Worm (Caenorhabditis elegans) whole organism, young adult: ENCODE data around the gene C06E4.2.
"Not testable (repeated sequence)": the region's sequence is repeated elsewhere in the genome, so short reads cannot be mapped to it uniquely, and the experiment has no call there.

Experiments
- B0019.2 ChIP-seq: fragments of 200-800 bp; sonication (Bioruptor generic); conservative IDR thresholded peaks from 2 replicates; pipeline ENCODE4 v1.3.6; 2022; ENCODE audit warnings: missing genetic modification reagents, missing genetic modification characterization, missing compliant biosample characterization
- B0336.3 ChIP-seq: fragments of 200-800 bp; sonication (Bioruptor generic); IDR thresholded peaks from 2 replicates; pipeline ENCODE4 v1.3.6; 2022; ENCODE audit warnings: missing genetic modification characterization, missing compliant biosample characterization
- K11D2.4 ChIP-seq: fragments of 200-800 bp; sonication (Bioruptor generic); IDR thresholded peaks from 2 replicates; pipeline ENCODE4 v1.3.6; 2022; ENCODE audit warnings: missing genetic modification reagents, missing genetic modification characterization, missing compliant biosample characterization
- K12H6.12 ChIP-seq: fragments of 200-800 bp; sonication (Bioruptor generic); optimal IDR thresholded peaks from 2 replicates; lab custom pipeline; 2018; ENCODE audit warnings: mild to moderate bottlenecking, missing genetic modification characterization, missing compliant biosample characterization
- Y56A3A.18 ChIP-seq: fragments of 200-800 bp; sonication (Bioruptor generic); IDR thresholded peaks from 2 replicates; pipeline ENCODE4 v1.3.6; 2022; ENCODE audit warnings: missing genetic modification reagents, missing genetic modification characterization, missing compliant biosample characterization
- Y79H2A.3 ChIP-seq: fragments of 200-800 bp; sonication (Bioruptor generic); conservative IDR thresholded peaks from 2 replicates; pipeline ENCODE4 v1.3.6; 2022; ENCODE audit warnings: missing genetic modification reagents, missing genetic modification characterization, missing compliant biosample characterization
- ZK185.1 ChIP-seq: sonication (generic microtip); optimal IDR thresholded peaks from 2 replicates; lab custom pipeline; 2016; ENCODE audit warnings: mild to moderate bottlenecking, missing genetic modification characterization, missing compliant biosample characterization; ENCODE audit not compliant: poor library complexity, severe bottlenecking
- akir-1 ChIP-seq: fragments of 200-800 bp; sonication (Bioruptor generic); optimal IDR thresholded peaks from 2 replicates; lab custom pipeline; 2018; ENCODE audit warnings: mild to moderate bottlenecking, missing genetic modification characterization, moderate library complexity, missing compliant biosample characterization
- atf-7 ChIP-seq: sonication (generic microtip); optimal IDR thresholded peaks from 2 replicates; lab custom pipeline; 2017; ENCODE audit warnings: mild to moderate bottlenecking, missing genetic modification characterization, missing compliant biosample characterization
- attf-6 ChIP-seq: fragments of 200-800 bp; sonication (Bioruptor generic); IDR thresholded peaks from 2 replicates; pipeline ENCODE4 v1.3.6; 2022; ENCODE audit warnings: missing genetic modification reagents, missing genetic modification characterization, missing compliant biosample characterization
- bed-1 ChIP-seq: fragments of 200-800 bp; sonication (Bioruptor generic); IDR thresholded peaks from 2 replicates; pipeline ENCODE4 v1.3.6; 2022; ENCODE audit warnings: missing genetic modification reagents, missing genetic modification characterization, missing compliant biosample characterization
- ceh-100 ChIP-seq: fragments of 200-800 bp; sonication (Bioruptor generic); IDR thresholded peaks from 2 replicates; pipeline ENCODE4 v1.3.6; 2022; ENCODE audit warnings: missing genetic modification reagents, missing genetic modification characterization, missing compliant biosample characterization
- ceh-40 ChIP-seq: fragments of 200-800 bp; sonication (Bioruptor generic); IDR thresholded peaks from 2 replicates; pipeline ENCODE4 v1.3.6; 2022; ENCODE audit warnings: missing genetic modification characterization, missing compliant biosample characterization
- chd-7 ChIP-seq: sonication (generic microtip); optimal IDR thresholded peaks from 2 replicates; lab custom pipeline; 2016; ENCODE audit warnings: mild to moderate bottlenecking, missing genetic modification characterization, moderate library complexity, missing compliant biosample characterization
- dox-1 ChIP-seq: fragments of 200-800 bp; sonication (Bioruptor generic); IDR thresholded peaks from 2 replicates; pipeline ENCODE4 v1.3.6; 2022; ENCODE audit warnings: missing genetic modification reagents, missing genetic modification characterization, missing compliant biosample characterization
- dpl-1 ChIP-seq: fragments of 150-350 bp; optimal IDR thresholded peaks from 2 replicates; lab custom pipeline; 2014; ENCODE audit warnings: missing biosample characterization, missing genetic modification reagents, missing genetic modification characterization
- efl-1 ChIP-seq: fragments of 150-350 bp; optimal IDR thresholded peaks from 2 replicates; lab custom pipeline; 2014; ENCODE audit warnings: missing biosample characterization, missing genetic modification reagents, missing genetic modification characterization
- egrh-3 ChIP-seq: fragments of 200-800 bp; sonication (Bioruptor generic); IDR thresholded peaks from 2 replicates; pipeline ENCODE4 v1.3.6; 2022; ENCODE audit warnings: missing genetic modification reagents, missing genetic modification characterization, missing compliant biosample characterization
- him-1 ChIP-seq: sonication (generic microtip); optimal IDR thresholded peaks from 2 replicates; lab custom pipeline; 2016; ENCODE audit warnings: missing genotype, missing genetic modification reagents, missing genetic modification characterization, missing compliant biosample characterization
- hmg-20 ChIP-seq: fragments of 200-800 bp; sonication (Bioruptor generic); IDR thresholded peaks from 2 replicates; pipeline ENCODE4 v1.3.6; 2022; ENCODE audit warnings: missing genetic modification reagents, missing genetic modification characterization, missing compliant biosample characterization
- lag-1 ChIP-seq: fragments of 200-800 bp; sonication (Bioruptor generic); IDR thresholded peaks from 2 replicates; pipeline ENCODE4 v1.3.6; 2022; ENCODE audit warnings: missing genetic modification reagents, missing genetic modification characterization, missing compliant biosample characterization
- madf-3 ChIP-seq: fragments of 200-800 bp; sonication (Bioruptor generic); IDR thresholded peaks from 2 replicates; pipeline ENCODE4 v1.3.6; 2022; ENCODE audit warnings: missing genetic modification reagents, missing genetic modification characterization, missing compliant biosample characterization
- mcd-1 ChIP-seq: fragments of 200-800 bp; sonication (Bioruptor generic); IDR thresholded peaks from 2 replicates; pipeline ENCODE4 v1.3.6; 2022; ENCODE audit warnings: missing genetic modification reagents, missing genetic modification characterization, missing compliant biosample characterization
- nhr-179 ChIP-seq: sonication (generic microtip); optimal IDR thresholded peaks from 2 replicates; lab custom pipeline; 2016; ENCODE audit warnings: mild to moderate bottlenecking, missing genetic modification characterization, missing compliant biosample characterization
- pbrm-1 ChIP-seq: fragments of 200-800 bp; sonication (Bioruptor generic); IDR thresholded peaks from 2 replicates; pipeline ENCODE4 v1.3.6; 2022; ENCODE audit warnings: missing genetic modification reagents, missing genetic modification characterization, missing compliant biosample characterization
- snpc-1.1 ChIP-seq: sonication (generic microtip); optimal IDR thresholded peaks from 2 replicates; lab custom pipeline; 2017; ENCODE audit warnings: missing genetic modification characterization, mild to moderate bottlenecking, missing compliant biosample characterization, antibody characterized with exemption, moderate library complexity, missing genotype, missing genetic modification reagents; ENCODE audit not compliant: insufficient read depth
- snpc-3.4 ChIP-seq: sonication (generic microtip); optimal IDR thresholded peaks from 2 replicates; lab custom pipeline; 2017; ENCODE audit warnings: missing genetic modification characterization, mild to moderate bottlenecking, missing compliant biosample characterization, antibody characterized with exemption, moderate library complexity, missing genotype, missing genetic modification reagents
- tbx-9 ChIP-seq: sonication (generic microtip); optimal IDR thresholded peaks from 2 replicates; lab custom pipeline; 2016; ENCODE audit warnings: borderline replicate concordance, missing genetic modification characterization, inconsistent platforms, missing compliant biosample characterization
- zfh-2 ChIP-seq: fragments of 200-800 bp; sonication (Bioruptor generic); conservative IDR thresholded peaks from 2 replicates; pipeline ENCODE4 v1.3.6; 2022; ENCODE audit warnings: missing genetic modification reagents, missing genetic modification characterization, missing compliant biosample characterization
- ztf-26 ChIP-seq: sonication (generic microtip); optimal IDR thresholded peaks from 2 replicates; lab custom pipeline; 2017; ENCODE audit warnings: missing genetic modification characterization, missing compliant biosample characterization

The C06E4.2 gene

DNA sequence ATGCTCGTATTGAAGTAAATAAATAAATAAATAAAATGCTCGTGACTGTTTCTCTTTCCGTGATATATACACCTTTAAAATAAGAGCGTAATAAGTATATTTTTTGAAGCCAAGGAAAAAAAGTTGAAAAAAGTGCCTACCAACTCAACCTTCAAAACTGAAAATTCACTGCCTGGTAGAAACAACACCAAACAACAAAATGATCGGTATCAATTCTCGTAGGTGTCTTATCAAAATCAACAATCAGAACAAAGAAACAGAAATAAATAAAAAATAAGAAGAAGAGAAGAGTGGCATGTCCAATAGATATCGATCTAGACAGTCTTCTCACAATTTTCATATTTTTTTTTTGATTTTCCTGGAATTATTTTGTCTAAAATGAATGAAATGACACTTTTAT lies 32.8 kb upstream of the C06E4.2 start, which contains the start of gene afmd-1:
Gene afmd-1, plus strand, starts transcription at position 316 of the 400 bp plus-strand sequence.
- TF ChIP-seq mcd-1 (GFP tag; lab: Robert Waterston, UW) (no peak), hmg-20 (no peak), ztf-26 (tag; lab: Kevin White, UChicago) (no peak), nhr-179 (tag; lab: Kevin White, UChicago) (no peak), K11D2.4 (GFP tag; lab: Robert Waterston, UW) (no peak), lag-1 (GFP tag; lab: Robert Waterston, UW) (no peak)

DNA sequence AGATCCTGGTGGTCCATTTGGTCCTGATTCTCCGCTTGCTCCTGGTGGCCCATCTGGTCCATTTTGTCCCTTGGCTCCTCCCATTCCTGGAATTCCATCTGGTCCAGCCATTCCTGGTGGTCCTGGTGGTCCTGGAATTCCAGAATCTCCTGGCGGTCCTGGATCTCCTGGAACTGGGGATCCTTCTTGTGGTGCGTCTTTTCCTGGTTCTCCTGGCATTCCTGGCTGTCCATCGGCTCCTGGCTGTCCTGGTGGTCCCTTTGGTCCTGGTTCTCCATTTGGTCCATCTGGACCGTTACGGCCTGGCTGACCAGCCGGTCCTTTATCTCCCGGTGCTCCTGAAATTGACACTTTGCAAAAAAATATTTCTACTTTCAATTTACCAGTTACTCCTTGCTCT lies 31.2 kb upstream of the C06E4.2 start:
- TF ChIP-seq snpc-1.1 (tag; lab: Kevin White, UChicago) (no peak), efl-1 (GFP tag; lab: Kevin White, UChicago) (no peak), egrh-3 (GFP tag; lab: Robert Waterston, UW) (peak; percentile 44; the same call in 1 of the 2 replicates), zfh-2 (GFP tag; lab: Robert Waterston, UW) (peak; percentile 76), dpl-1 (GFP tag; lab: Kevin White, UChicago) (no peak), dox-1 (GFP tag; lab: Robert Waterston, UW) (no peak), ceh-100 (GFP tag; lab: Robert Waterston, UW) (no peak)

DNA sequence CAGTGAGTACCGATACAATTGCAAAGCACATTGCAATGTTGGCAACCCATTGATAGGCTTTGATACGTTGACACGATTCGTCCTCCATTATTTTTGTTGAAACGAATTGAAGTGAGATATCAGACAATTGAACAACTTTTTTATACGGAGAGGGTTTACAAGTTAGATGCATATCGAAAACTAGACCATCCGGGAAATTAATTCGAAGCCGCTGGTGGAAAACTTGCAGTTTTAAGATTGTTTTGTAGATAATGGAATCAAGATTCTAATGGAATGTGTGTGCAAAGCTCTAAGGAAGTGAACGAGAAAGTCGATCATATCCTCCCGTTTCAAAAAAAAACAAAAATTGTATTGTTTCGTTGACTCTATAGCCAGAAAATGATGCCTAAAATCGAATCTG lies 30.2 kb upstream of the C06E4.2 start, which contains the start of gene col-114:
Gene col-114, minus strand, starts transcription at position 101 of the 400 bp plus-strand sequence.
- no peak for TF ChIP-seq attf-6 (GFP tag; lab: Robert Waterston, UW)

DNA sequence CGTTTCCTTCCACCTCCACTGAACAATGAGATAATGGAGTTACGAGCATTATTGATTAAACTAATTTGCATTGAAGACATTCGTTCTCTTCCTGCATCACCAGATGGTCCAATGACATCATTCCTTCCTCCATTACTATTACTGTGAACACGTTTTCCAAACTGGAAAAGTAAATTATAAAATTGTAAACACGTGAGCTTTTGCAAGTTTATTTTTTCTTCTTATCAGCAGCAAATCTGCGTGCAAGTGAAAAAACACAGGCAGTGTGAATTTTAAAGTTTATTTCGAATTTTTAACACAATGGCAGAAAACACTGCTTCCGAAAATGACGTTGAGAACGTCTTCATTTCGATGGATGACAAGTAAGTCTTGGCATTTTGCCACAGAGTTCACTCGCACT lies 29.5 kb upstream of the C06E4.2 start, which contains the start of gene D2024.1:
Gene D2024.1, plus strand, starts transcription at position 301 of the 400 bp plus-strand sequence.
- not testable (repeated sequence) for TF ChIP-seq hmg-20; akir-1 (GFP tag; lab: Kevin White, UChicago); Y56A3A.18 (GFP tag; lab: Robert Waterston, UW)

DNA sequence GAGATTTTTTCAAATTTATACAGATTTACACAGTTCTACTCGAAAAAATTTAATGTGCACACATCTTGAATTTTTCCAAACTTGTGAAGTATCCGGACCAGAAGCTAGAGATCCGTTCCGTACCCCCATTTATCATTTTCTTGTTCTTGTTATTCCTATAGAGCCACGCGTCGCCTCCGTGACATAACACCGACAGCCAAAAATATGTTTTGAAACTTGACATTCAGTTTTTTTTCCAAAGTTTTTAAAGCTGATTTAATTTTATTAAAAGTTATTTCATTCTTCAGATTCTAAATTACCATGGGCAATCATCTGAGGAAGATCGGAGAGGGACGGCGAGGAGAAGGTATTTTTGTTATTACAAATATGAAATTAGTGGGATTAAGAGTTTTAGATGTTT lies 26.6 kb upstream of the C06E4.2 start, which contains the start of gene D2024.18:
Gene D2024.18, plus strand, starts transcription at position 301 of the 400 bp plus-strand sequence.
- TF ChIP-seq snpc-3.4 (tag; lab: Kevin White, UChicago) = no peak
- TF ChIP-seq ZK185.1 (tag; lab: Kevin White, UChicago) = no peak
- no peak for TF ChIP-seq B0336.3
- TF ChIP-seq tbx-9 = no peak
- no peak for TF ChIP-seq K12H6.12 (tag; lab: Kevin White, UChicago)
- TF ChIP-seq Y79H2A.3 (GFP tag; lab: Robert Waterston, UW) = no peak
- TF ChIP-seq madf-3 (GFP tag; lab: Robert Waterston, UW) = no peak
- no peak for TF ChIP-seq atf-7 (tag; lab: Kevin White, UChicago)
- TF ChIP-seq ceh-40 (GFP tag; lab: Robert Waterston, UW) = no peak
- TF ChIP-seq zfh-2 (GFP tag; lab: Robert Waterston, UW) = no peak
- no peak for TF ChIP-seq pbrm-1 (GFP tag; lab: Robert Waterston, UW)
- TF ChIP-seq B0019.2 (GFP tag; lab: Robert Waterston, UW) = no peak
- no peak for TF ChIP-seq him-1 (tag; lab: Kevin White, UChicago)
- no peak for TF ChIP-seq bed-1 (GFP tag; lab: Robert Waterston, UW)
- no peak for TF ChIP-seq chd-7 (tag; lab: Kevin White, UChicago)
